Worm (Caenorhabditis elegans) whole organism, mixed stage, embryonic: ENCODE measurements around the gene Y57E12B.11.

ENCODE experiments used
- ceh-43 ChIP-seq: fragments of 200-800 bp; sonication (Bioruptor generic); optimal IDR thresholded peaks from 2 replicates; lab custom pipeline; 2018; ENCODE audit warnings: mild to moderate bottlenecking, missing genetic modification characterization, moderate library complexity, missing compliant biosample characterization
- ceh-83 ChIP-seq: fragments of 200-800 bp; sonication (Bioruptor generic); optimal IDR thresholded peaks from 2 replicates; lab custom pipeline; 2018; ENCODE audit warnings: mild to moderate bottlenecking, missing genetic modification characterization, missing compliant biosample characterization
- elt-1 ChIP-seq: sonication (generic microtip); optimal IDR thresholded peaks from 2 replicates; lab custom pipeline; 2017; ENCODE audit warnings: missing genetic modification characterization, mild to moderate bottlenecking, missing compliant biosample characterization, antibody characterized with exemption, moderate library complexity, borderline replicate concordance; ENCODE audit not compliant: insufficient read depth
- elt-3 ChIP-seq: fragments of 150-350 bp; optimal IDR thresholded peaks from 2 replicates; lab custom pipeline; 2014; ENCODE audit warnings: missing biosample characterization, missing genetic modification characterization
- hlh-1 ChIP-seq: fragments of 150-350 bp; optimal IDR thresholded peaks from 2 replicates; lab custom pipeline; 2014; ENCODE audit warnings: missing biosample characterization, missing genetic modification reagents, missing genetic modification characterization
- lsy-2 ChIP-seq: fragments of 150-350 bp; optimal IDR thresholded peaks from 2 replicates; lab custom pipeline; 2014; ENCODE audit warnings: missing biosample characterization, missing genetic modification characterization
- nhr-12 ChIP-seq: fragments of 150-350 bp; optimal IDR thresholded peaks from 2 replicates; lab custom pipeline; 2014; ENCODE audit warnings: missing biosample characterization, missing genetic modification characterization
- nhr-237 ChIP-seq: fragments of 150-350 bp; optimal IDR thresholded peaks from 2 replicates; lab custom pipeline; 2014; ENCODE audit warnings: missing biosample characterization, missing genetic modification characterization
- nhr-28 ChIP-seq: fragments of 150-350 bp; optimal IDR thresholded peaks from 2 replicates; lab custom pipeline; 2014; ENCODE audit warnings: missing biosample characterization, missing genetic modification characterization
- pha-4 ChIP-seq: fragments of 150-350 bp; optimal IDR thresholded peaks from 2 replicates; lab custom pipeline; 2018; ENCODE audit warnings: missing biosample characterization, missing genetic modification reagents, missing genetic modification characterization
- sem-2 ChIP-seq: fragments of 200-800 bp; sonication (Bioruptor generic); optimal IDR thresholded peaks from 2 replicates; lab custom pipeline; 2018; ENCODE audit warnings: mild to moderate bottlenecking, missing genetic modification characterization, missing compliant biosample characterization
- snpc-4 ChIP-seq: fragments of 150-350 bp; optimal IDR thresholded peaks from 2 replicates; lab custom pipeline; 2014; ENCODE audit warnings: missing biosample characterization, missing genetic modification characterization
- unc-62 ChIP-seq: fragments of 150-350 bp; optimal IDR thresholded peaks from 2 replicates; lab custom pipeline; 2014; ENCODE audit warnings: missing biosample characterization, missing genetic modification reagents, missing genetic modification characterization
- ztf-11 ChIP-seq: fragments of 150-350 bp; optimal IDR thresholded peaks from 2 replicates; lab custom pipeline; 2014; ENCODE audit warnings: missing biosample characterization, missing genetic modification characterization

ce11 chrV:6993999-6994398, 44.3 kb upstream of the Y57E12B.11 start:
- TF ChIP-seq pha-4 = no peak
- no peak for TF ChIP-seq nhr-28 (tag; lab: Kevin White, UChicago)
- TF ChIP-seq unc-62 (GFP tag; lab: Kevin White, UChicago) = no peak
- TF ChIP-seq ceh-43 (GFP tag; lab: Kevin White, UChicago) = no peak
- TF ChIP-seq nhr-12 (tag; lab: Kevin White, UChicago) = no peak
- TF ChIP-seq ztf-11 (tag; lab: Kevin White, UChicago) = no peak
- no peak for TF ChIP-seq ceh-83 (GFP tag; lab: Kevin White, UChicago)
- TF ChIP-seq elt-1 (tag; lab: Kevin White, UChicago) = no peak
- no peak for TF ChIP-seq sem-2 (GFP tag; lab: Kevin White, UChicago)
- TF ChIP-seq hlh-1 (tag; lab: Kevin White, UChicago) = no peak
- TF ChIP-seq nhr-237 = no peak
- no peak for TF ChIP-seq lsy-2 (tag; lab: Kevin White, UChicago)
- TF ChIP-seq elt-3 = no peak
- no peak for TF ChIP-seq snpc-4 (tag; lab: Kevin White, UChicago)
